Worm (Caenorhabditis elegans) whole organism, dauer: Measurements from ENCODE around the gene sru-11.
"Not testable (repeated sequence)": the region's sequence is repeated elsewhere in the genome, so short reads cannot be mapped to it uniquely, and the experiment has no call there.

Experiments
- unc-62 ChIP-seq: sonication (generic microtip); optimal IDR thresholded peaks from 2 replicates; lab custom pipeline; 2017; ENCODE audit warnings: missing biosample characterization, missing genetic modification reagents, missing genetic modification characterization

sru-11 gene

DNA sequence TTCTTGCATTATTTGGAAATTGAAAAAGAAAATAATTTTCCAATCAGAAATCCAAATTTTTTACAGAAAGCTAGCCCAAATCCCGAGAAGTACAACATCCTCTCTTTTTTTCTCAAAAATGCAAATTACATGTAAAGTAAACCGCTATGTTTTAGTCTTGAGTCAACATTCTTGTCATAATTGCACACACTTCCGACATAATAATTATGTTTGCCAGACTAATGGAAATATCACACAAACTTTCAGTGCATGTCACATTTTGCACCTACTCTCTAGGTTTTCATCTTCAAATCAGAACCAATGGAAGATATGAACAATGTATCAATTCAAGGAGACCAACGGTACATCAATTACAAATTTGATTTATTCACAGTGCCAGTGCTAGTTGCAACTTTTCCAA is at the start of gene sru-11:
Gene sru-11, plus strand, starts transcription at position 301 of the 400 bp plus-strand sequence.
- no peak for TF ChIP-seq unc-62 (GFP tag; lab: Kevin White, UChicago)

DNA sequence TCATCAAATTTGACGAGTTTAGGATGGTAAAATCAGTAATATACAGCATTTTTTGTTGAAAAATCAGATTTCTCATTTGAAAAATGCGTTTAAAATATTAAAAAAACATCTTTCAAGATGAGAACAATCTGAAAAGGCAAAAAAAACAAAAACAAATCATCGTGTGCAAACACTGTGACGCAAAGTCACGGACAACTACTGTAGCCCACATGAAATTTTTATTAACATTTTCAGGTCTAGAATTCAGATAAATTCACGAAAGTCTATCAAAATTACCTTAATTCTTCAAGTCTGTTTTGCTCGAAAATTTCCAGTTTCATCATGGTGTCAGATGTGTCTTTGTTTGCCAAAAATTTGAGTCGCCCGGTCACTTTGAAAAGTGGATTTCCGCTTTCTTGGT is 45.8 kb upstream of the sru-11 start:
- TF ChIP-seq unc-62 (GFP tag; lab: Kevin White, UChicago): no peak

DNA sequence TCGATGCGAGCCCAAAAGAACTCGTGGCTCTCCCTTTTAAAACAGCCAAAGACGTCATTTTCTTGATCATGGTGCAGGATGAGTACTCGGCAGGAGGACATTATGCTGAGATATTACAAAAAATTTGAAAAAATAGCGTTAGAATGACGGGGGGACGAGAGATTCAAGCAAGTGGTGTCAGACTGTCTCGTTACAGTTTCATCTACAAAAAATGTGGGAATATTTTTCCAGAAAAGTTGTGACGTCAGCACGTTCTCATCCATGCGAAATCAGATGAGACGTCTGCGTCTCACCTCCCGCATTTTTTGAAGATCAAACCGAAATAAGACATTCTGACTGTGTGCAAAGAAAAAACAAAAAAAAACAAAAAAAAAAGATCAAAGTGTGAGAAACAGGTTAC is 44.6 kb upstream of the sru-11 start, which contains the start of gene rsd-2:
Gene rsd-2, minus strand, starts transcription at position 101 of the 400 bp plus-strand sequence.
- no peak for TF ChIP-seq unc-62 (GFP tag; lab: Kevin White, UChicago)

DNA sequence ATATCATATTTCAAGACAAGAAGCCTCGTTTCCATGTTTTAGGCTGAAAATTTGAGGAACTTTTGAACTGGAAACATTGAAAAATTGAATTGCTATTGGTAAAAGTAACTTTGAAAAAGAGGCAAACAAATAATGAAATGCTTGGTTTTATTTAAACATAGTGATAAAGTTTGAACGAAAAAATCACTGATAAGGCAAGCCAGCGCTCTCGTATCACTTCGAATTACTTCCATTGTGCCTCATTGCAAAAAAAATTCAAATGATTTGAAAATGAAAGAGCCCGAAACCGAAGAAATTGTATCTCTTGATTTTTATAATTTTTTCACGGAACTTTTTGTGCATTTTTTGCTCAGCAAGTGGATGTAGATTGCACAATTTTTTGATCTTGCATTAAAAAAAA is 36.6 kb upstream of the sru-11 start, which contains the start of gene F52G2.3:
Gene F52G2.3, minus strand, starts transcription at position 43 of the 400 bp plus-strand sequence.
- no peak for TF ChIP-seq unc-62 (GFP tag; lab: Kevin White, UChicago)

DNA sequence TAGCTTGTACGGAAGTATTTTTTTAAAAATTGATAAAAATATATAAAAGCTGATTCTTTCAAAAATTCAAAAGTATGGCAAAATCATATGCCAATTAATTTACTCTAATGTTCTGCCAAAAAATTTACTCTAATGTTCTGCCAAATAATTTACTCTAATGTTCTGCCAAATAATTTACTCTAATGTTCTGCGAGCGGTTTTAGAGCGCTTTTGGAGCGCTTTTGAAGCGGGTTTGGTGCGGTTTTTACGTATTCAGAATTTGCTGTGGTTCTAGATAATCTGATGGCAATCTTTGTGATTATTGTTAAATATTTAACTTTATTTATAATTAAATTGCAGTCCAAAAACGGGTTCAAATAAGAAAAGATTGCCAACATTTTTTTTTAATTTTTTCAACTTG is 35.4 kb upstream of the sru-11 start:
- TF ChIP-seq unc-62 (GFP tag; lab: Kevin White, UChicago): no peak

DNA sequence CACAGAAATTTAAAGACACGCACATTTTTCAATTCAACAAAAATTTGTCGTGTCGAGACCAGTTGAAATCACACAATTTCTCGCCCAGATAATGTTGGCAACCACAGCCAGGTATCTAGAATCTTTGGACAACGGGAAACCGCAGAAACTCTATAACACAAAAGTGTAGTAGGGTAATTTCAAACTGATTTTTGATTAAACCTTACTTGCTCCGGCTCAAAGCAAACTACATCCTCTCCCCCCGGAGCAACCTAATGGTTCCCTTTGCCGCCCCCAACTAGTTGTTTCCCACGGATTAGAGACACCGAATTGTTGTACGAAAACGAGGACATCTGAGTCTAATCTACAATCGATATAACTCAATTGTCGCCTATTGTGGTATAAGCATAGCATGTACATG is 30.4 kb upstream of the sru-11 start:
- no peak for TF ChIP-seq unc-62 (GFP tag; lab: Kevin White, UChicago)

DNA sequence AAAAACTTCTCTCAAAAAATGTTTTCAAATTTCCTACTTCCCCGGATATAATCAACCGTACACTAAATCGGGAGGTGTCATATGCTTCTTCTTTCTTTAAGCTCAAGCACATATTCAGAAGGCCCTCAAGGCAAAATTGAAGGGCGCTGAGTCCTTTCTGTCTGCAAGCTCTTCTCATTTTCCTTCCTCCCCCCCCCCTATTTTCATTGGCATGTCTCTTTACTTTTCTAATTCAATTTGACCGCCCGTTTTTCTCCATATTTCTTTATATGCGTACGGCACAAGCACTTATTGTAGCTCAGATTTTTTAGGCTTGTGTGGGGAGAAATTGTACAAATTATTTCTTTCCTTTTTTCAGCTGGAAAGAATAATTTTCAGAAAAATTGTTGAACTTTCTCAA is 29.2 kb upstream of the sru-11 start:
- TF ChIP-seq unc-62 (GFP tag; lab: Kevin White, UChicago): no peak

DNA sequence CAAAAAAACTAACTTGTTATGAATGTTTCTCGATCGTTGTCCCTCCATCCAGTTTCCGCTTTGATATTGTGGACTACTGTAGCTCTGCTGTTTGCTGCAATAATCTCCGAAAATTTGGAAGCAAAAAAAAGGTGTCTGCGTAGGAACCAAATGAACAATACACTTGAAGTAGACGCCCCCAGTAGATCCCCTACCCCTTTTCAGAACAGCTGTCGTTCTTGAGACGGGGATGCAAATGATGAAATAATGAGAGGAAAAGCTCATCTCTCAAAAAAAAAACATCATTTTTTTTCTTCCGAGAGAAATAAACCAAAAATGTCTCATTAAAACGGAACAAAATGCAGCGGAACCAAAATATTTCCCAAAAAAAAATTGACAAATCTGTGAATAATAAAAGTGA is 27.4 kb upstream of the sru-11 start:
- TF ChIP-seq unc-62 (GFP tag; lab: Kevin White, UChicago): no peak

DNA sequence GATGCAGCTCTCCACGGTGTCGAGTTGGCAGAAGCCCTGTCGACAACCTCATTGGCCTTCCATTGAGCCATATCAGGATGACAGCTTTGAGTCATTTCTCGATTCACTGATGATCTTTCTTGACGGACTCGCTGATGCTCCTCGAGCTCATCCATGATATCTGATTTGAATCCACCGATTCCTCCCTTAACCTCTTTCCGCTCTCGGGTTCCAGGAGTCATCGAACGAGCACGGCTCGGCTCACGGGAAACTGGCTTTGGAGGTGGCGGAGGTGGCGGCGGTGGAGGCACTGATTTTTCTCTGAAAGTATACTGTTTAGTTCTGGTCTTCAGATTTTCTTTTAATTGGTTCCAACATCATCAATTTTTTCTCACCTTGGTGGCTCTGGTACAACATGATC is 25.7 kb upstream of the sru-11 start:
- TF ChIP-seq unc-62 (GFP tag; lab: Kevin White, UChicago): no peak

DNA sequence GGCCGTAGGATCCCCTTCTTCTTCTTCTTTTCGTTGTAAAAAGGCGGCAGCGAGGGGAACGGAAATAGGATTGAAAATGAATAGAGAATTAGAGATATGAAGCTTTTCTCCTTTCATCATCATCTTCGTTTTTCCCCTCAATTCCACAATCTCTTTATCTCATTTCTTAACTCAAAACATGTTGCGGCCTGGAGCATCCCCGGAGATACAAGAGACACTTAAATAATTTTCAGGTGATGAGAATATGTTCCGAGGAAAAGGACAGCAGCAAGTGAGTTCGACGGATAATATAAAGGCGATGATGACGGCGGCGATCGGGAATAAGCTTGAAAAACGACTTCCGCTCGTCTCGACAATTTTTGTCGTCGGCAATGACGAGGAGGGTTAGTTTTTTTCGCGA is 23.1 kb upstream of the sru-11 start, which contains the start of the genes Y45F10B.13 and qui-1:
Gene Y45F10B.13, minus strand, starts transcription at position 101 of the 400 bp plus-strand sequence.
Gene qui-1, plus strand, starts transcription at position 233 of the 400 bp plus-strand sequence.
- TF ChIP-seq unc-62 (GFP tag; lab: Kevin White, UChicago): no peak

DNA sequence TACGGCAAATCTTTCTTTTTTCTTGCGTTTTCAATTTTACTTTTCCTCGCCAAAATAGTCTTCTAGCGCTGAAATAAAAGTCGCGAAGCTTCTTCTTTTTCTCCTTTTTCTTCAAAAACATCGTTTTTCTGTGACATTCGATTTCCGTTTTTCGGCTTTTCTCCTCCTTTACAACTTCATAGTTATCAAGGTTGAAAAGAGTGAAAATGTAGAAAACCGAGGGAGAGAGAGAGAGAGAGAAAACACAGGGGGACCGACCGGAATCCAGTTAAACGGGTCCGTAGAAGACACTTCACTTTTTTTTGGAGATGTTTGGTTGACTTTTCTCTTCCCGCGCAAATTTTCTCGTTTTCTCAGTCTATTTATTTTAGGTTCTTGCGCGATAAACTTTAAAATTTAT is 20.5 kb upstream of the sru-11 start:
- TF ChIP-seq unc-62 (GFP tag; lab: Kevin White, UChicago): no peak

DNA sequence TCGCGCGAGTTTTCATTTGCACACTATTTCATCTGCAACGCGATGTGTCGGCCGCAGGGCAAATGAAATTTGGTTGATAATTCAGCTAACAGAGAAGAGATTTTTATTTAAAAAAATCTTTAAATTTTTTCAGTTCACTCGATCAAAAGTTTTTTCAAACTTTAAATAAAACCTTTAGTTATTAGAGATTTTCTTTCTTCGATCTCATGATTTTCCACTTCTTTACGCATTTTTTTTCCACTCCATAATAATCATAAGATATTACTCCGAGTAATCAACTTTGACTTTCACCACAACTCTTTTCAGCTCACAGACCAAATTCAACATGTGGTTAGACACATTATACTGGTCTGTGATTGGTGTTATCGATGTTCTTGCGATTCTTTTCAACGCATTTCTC is 10.0 kb upstream of the sru-11 start, which contains the start of gene srd-10:
Gene srd-10, plus strand, starts transcription at position 301 of the 400 bp plus-strand sequence.
- no peak for TF ChIP-seq unc-62 (GFP tag; lab: Kevin White, UChicago)

DNA sequence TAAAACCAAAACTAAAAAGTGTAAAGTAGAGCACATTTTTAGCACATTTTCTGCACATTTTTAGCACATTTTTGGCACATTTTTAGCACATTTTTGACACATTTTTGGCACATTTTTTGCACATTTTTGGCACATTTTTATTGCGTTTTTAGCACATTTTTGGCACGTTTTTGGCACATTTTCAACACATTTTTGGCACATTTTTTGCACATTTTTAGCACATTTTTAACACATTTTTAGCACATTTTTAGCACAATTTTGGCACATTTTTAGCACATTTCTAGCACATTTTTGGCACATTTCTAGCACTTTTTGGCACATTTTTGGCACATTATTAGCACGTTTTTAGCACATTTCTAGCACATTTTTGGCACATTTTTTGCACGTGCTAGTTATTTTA is 9.1 kb upstream of the sru-11 start:
- no peak for TF ChIP-seq unc-62 (GFP tag; lab: Kevin White, UChicago)

DNA sequence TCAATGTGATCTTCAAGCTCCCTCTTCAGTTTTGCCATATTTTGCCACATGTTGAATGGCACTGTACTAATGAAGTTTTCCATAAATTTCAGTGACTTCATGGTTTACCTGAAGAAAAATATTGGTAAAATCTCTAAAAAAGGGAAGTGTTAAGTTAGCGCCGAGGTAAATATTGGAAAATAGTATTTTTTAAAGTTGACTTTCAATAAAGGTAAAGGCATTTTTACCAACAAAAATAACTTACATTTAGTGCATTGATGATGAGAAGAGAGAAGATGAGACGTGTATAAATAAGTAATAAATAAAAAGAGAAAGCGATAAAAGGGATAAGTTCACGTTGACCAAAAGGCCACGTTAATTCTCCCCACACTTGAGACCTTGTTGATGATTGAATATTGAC is 6.6 kb upstream of the sru-11 start, which contains the start of gene Y45F10B.8:
Gene Y45F10B.8, minus strand, starts transcription at position 101 of the 400 bp plus-strand sequence.
- TF ChIP-seq unc-62 (GFP tag; lab: Kevin White, UChicago): not testable (repeated sequence)

DNA sequence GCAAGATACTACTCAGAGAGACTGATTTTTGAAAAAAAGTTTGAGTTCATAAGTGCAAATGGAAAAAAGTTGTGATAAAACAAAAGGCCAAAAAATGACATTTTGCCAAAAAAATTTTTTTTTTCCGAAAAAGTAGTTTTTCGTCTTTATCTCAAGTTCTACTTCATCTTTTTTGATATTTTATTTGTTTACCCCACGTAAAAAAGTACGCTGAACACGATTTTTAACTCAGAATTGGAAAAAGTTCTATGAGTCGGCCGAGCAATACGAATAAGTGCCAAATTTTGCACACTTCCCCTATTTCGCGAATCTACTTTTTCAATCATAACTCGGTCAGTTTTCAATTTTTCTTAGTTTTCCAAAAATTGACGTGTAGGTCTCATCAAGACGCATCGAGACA is 5.8 kb upstream of the sru-11 start, which contains the start of gene sru-16:
Gene sru-16, plus strand, starts transcription at position 301 of the 400 bp plus-strand sequence.
- TF ChIP-seq unc-62 (GFP tag; lab: Kevin White, UChicago): not testable (repeated sequence)

DNA sequence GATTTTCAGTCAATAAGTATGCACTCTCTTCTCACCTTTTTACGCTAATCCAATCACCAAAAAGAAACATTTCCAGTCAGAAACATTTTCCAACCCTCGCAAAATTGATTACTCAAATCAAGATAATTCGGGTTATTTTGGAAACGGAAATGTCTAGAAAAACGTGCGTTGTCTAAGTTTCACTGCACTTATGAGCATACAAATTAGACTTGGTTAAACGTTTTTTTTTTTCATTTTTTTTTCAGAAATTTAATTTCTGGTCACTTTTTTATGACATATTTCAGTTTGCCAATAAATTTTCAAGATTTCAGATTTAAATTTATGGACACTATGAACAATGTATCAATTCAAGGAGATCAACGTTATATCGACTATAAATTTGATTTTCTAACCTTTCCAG is 1.8 kb upstream of the sru-11 start, which contains the start of gene sru-12:
Gene sru-12, plus strand, starts transcription at position 301 of the 400 bp plus-strand sequence.
- no peak for TF ChIP-seq unc-62 (GFP tag; lab: Kevin White, UChicago)

DNA sequence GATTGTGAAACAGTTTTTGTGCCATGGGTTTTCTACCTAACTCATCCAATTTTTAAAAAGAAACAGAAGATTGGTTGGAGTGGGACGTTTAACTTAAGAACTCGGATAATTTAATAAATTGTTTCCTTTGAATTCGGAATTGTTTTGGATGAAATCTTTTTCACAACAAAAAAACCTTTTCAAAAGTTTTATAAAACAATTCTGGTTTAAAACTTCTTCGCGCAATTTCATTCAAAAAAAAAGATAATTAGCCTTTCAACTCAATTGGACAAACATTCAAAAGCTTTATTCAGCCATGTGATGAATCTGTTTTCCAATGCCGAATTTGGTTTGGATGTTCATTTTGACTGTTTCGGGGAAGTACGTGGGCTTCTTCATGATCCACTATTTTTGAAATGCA is 2.4 kb downstream of the sru-11 start, which contains the start of gene Y45F10B.12:
Gene Y45F10B.12, plus strand, starts transcription at position 301 of the 400 bp plus-strand sequence.
- no peak for TF ChIP-seq unc-62 (GFP tag; lab: Kevin White, UChicago)
